Worm (Caenorhabditis elegans) whole organism, early embryonic: ENCODE measurements around the gene F39H12.1.

ENCODE experiments used
- B0310.2 ChIP-seq: sonication (generic microtip); optimal IDR thresholded peaks from 2 replicates; lab custom pipeline; 2016; ENCODE audit warnings: mild to moderate bottlenecking, missing genetic modification characterization, missing compliant biosample characterization
- F13C5.2 ChIP-seq: sonication (generic microtip); optimal IDR thresholded peaks from 2 replicates; lab custom pipeline; 2017; ENCODE audit warnings: mild to moderate bottlenecking, missing genetic modification characterization, inconsistent platforms, missing compliant biosample characterization
- aly-1 ChIP-seq: sonication (generic microtip); optimal IDR thresholded peaks from 2 replicates; lab custom pipeline; 2016; ENCODE audit warnings: missing genetic modification characterization, missing compliant biosample characterization
- ama-1 ChIP-seq: fragments of 150-350 bp; optimal IDR thresholded peaks from 2 replicates; lab custom pipeline; 2014
- ceh-13 ChIP-seq: fragments of 200-800 bp; sonication (Bioruptor generic); optimal IDR thresholded peaks from 2 replicates; lab custom pipeline; 2018; ENCODE audit warnings: mild to moderate bottlenecking, missing genetic modification characterization, missing compliant biosample characterization
- ceh-36 ChIP-seq: sonication (generic microtip); optimal IDR thresholded peaks from 2 replicates; lab custom pipeline; 2016; ENCODE audit warnings: missing genetic modification characterization, inconsistent platforms, missing compliant biosample characterization
- ets-7 ChIP-seq: sonication (generic microtip); optimal IDR thresholded peaks from 2 replicates; lab custom pipeline; 2016; ENCODE audit warnings: missing genotype, missing genetic modification characterization, missing compliant biosample characterization
- flt-1 ChIP-seq: fragments of 200-800 bp; sonication (Bioruptor generic); IDR thresholded peaks from 2 replicates; pipeline ENCODE4 v1.3.6; 2022; ENCODE audit warnings: missing genetic modification characterization, missing compliant biosample characterization
- hmbx-1 ChIP-seq: sonication (generic microtip); optimal IDR thresholded peaks from 2 replicates; lab custom pipeline; 2016; ENCODE audit warnings: mild to moderate bottlenecking, missing genetic modification characterization, missing compliant biosample characterization
- hmg-4 ChIP-seq: fragments of 200-800 bp; sonication (Bioruptor generic); optimal IDR thresholded peaks from 2 replicates; lab custom pipeline; 2018; ENCODE audit warnings: mild to moderate bottlenecking, missing genetic modification characterization, missing compliant biosample characterization
- hnd-1 ChIP-seq: sonication (generic microtip); optimal IDR thresholded peaks from 2 replicates; lab custom pipeline; 2016; ENCODE audit warnings: missing genetic modification characterization, missing compliant biosample characterization
- pes-1 ChIP-seq: fragments of 200-800 bp; sonication (Bioruptor generic); IDR thresholded peaks from 2 replicates; pipeline ENCODE4 v1.3.6; 2022; ENCODE audit warnings: missing genetic modification reagents, missing genetic modification characterization, missing compliant biosample characterization
- scrt-1 ChIP-seq: fragments of 200-800 bp; sonication (Bioruptor generic); IDR thresholded peaks from 2 replicates; pipeline ENCODE4 v1.3.6; 2022; ENCODE audit warnings: missing genetic modification characterization, missing compliant biosample characterization
- sea-1 ChIP-seq: fragments of 200-800 bp; sonication (Bioruptor generic); conservative IDR thresholded peaks from 2 replicates; pipeline ENCODE4 v1.3.6; 2022; ENCODE audit warnings: missing genetic modification characterization, missing compliant biosample characterization
- tbx-11 ChIP-seq: fragments of 200-800 bp; sonication (Bioruptor generic); IDR thresholded peaks from 2 replicates; pipeline ENCODE4 v1.3.6; 2022; ENCODE audit warnings: missing genetic modification characterization, missing compliant biosample characterization
- tbx-37 ChIP-seq: fragments of 200-800 bp; sonication (Bioruptor generic); conservative IDR thresholded peaks from 2 replicates; pipeline ENCODE4 v1.3.6; 2022; ENCODE audit warnings: missing genetic modification reagents, missing genetic modification characterization, missing compliant biosample characterization
- tra-4 ChIP-seq: sonication (generic microtip); optimal IDR thresholded peaks from 2 replicates; lab custom pipeline; 2017; ENCODE audit warnings: missing genetic modification characterization, missing compliant biosample characterization

Gene F39H12.1

ce11 chrX:810694-811093 is 23.9 kb upstream of the F39H12.1 start, which contains the start of gene F25E2.2:
F25E2.2 (minus strand) TSS chrX:810794.
- TF ChIP-seq tbx-11 (GFP tag; lab: Robert Waterston, UW) (no peak), ama-1 (lab: Kevin White, UChicago) (no peak), flt-1 (no peak), B0310.2 (tag; lab: Kevin White, UChicago) (no peak)

ce11 chrX:812264-812663 is 22.3 kb upstream of the F39H12.1 start:
- TF ChIP-seq pes-1 (no peak), ama-1 (lab: Kevin White, UChicago) (no peak), scrt-1 (GFP tag; lab: Robert Waterston, UW) (no peak), tbx-11 (GFP tag; lab: Robert Waterston, UW) (no peak), tra-4 (tag; lab: Kevin White, UChicago) (no peak), B0310.2 (tag; lab: Kevin White, UChicago) (no peak), hmg-4 (GFP tag; lab: Kevin White, UChicago) (no peak)

ce11 chrX:813063-813462 is 21.5 kb upstream of the F39H12.1 start, which contains the start of gene F25E2.3:
F25E2.3 (minus strand) TSS chrX:813163.
- no peak for TF ChIP-seq hnd-1
- no peak for TF ChIP-seq tra-4 (tag; lab: Kevin White, UChicago)
- TF ChIP-seq flt-1 = no peak
- no peak for TF ChIP-seq hmg-4 (GFP tag; lab: Kevin White, UChicago)
- no peak for TF ChIP-seq ceh-36
- TF ChIP-seq ama-1 (lab: Kevin White, UChicago) = no peak
- no peak for TF ChIP-seq hmbx-1
- TF ChIP-seq B0310.2 (tag; lab: Kevin White, UChicago) = no peak
- no peak for TF ChIP-seq pes-1
- no peak for TF ChIP-seq ets-7 (tag; lab: Kevin White, UChicago)
- TF ChIP-seq aly-1 = no peak
- TF ChIP-seq scrt-1 (GFP tag; lab: Robert Waterston, UW) = no peak
- no peak for TF ChIP-seq F13C5.2 (tag; lab: Kevin White, UChicago)
- no peak for TF ChIP-seq tbx-11 (GFP tag; lab: Robert Waterston, UW)

ce11 chrX:815929-816328 is 18.6 kb upstream of the F39H12.1 start, which contains the start of gene ifd-2:
ifd-2 (minus strand) TSS chrX:815929.
- TF ChIP-seq sea-1 (GFP tag; lab: Robert Waterston, UW) (no peak), ama-1 (lab: Kevin White, UChicago) (no peak), hnd-1 (no peak), ceh-36 (no peak), scrt-1 (GFP tag; lab: Robert Waterston, UW) (no peak), flt-1 (no peak), tbx-37 (GFP tag; lab: Robert Waterston, UW) (no peak), hmbx-1 (no peak), ceh-13 (GFP tag; lab: Kevin White, UChicago) (no peak), hmg-4 (GFP tag; lab: Kevin White, UChicago) (no peak), ets-7 (tag; lab: Kevin White, UChicago) (no peak), B0310.2 (tag; lab: Kevin White, UChicago) (no peak), F13C5.2 (tag; lab: Kevin White, UChicago) (no peak), pes-1 (no peak), tbx-11 (GFP tag; lab: Robert Waterston, UW) (no peak)

ce11 chrX:817984-818383 is 16.6 kb upstream of the F39H12.1 start:
- TF ChIP-seq hnd-1 (no peak), hmg-4 (GFP tag; lab: Kevin White, UChicago) (no peak), F13C5.2 (tag; lab: Kevin White, UChicago) (no peak), aly-1 (no peak), flt-1 (no peak), ceh-13 (GFP tag; lab: Kevin White, UChicago) (no peak), sea-1 (GFP tag; lab: Robert Waterston, UW) (no peak), ama-1 (lab: Kevin White, UChicago) (no peak), ets-7 (tag; lab: Kevin White, UChicago) (no peak), hmbx-1 (no peak), scrt-1 (GFP tag; lab: Robert Waterston, UW) (no peak), ceh-36 (no peak), B0310.2 (tag; lab: Kevin White, UChicago) (no peak), tbx-37 (GFP tag; lab: Robert Waterston, UW) (no peak), pes-1 (no peak), tbx-11 (GFP tag; lab: Robert Waterston, UW) (no peak), tra-4 (tag; lab: Kevin White, UChicago) (no peak)

- TF ChIP-seq ceh-36 (no peak), scrt-1 (GFP tag; lab: Robert Waterston, UW) (no peak)
Measured at ce11 chrX:823736-824135, 10.8 kb upstream of the F39H12.1 start.

- TF ChIP-seq hnd-1 (no peak), F13C5.2 (tag; lab: Kevin White, UChicago) (no peak), pes-1 (no peak)
Measured at ce11 chrX:825375-825774, 9.2 kb upstream of the F39H12.1 start, which contains the start of gene daf-3. daf-3 (minus strand) TSS chrX:825475.

- TF ChIP-seq hmbx-1 = no peak
- no peak for TF ChIP-seq sea-1 (GFP tag; lab: Robert Waterston, UW)
Measured at ce11 chrX:825924-826323, 8.7 kb upstream of the F39H12.1 start.

- TF ChIP-seq scrt-1 (GFP tag; lab: Robert Waterston, UW) (no peak), hmg-4 (GFP tag; lab: Kevin White, UChicago) (peak; percentile 53), F13C5.2 (tag; lab: Kevin White, UChicago) (peak; percentile 54), ama-1 (lab: Kevin White, UChicago) (no peak)
Measured at ce11 chrX:827502-827901, 7.1 kb upstream of the F39H12.1 start.
